Worm (Caenorhabditis elegans) whole organism, late embryonic: ENCODE measurements around the gene C15H9.2.

Source experiments
- F13H6.1 ChIP-seq: sonication (generic microtip); optimal IDR thresholded peaks from 2 replicates; lab custom pipeline; 2016; ENCODE audit warnings: missing genetic modification characterization, missing compliant biosample characterization
- T23F11.4 ChIP-seq: fragments of 200-800 bp; sonication (Bioruptor generic); optimal IDR thresholded peaks from 2 replicates; lab custom pipeline; 2018; ENCODE audit warnings: mild to moderate bottlenecking, missing genetic modification characterization, missing compliant biosample characterization
- Y22D7AL.16 ChIP-seq: sonication (generic microtip); optimal IDR thresholded peaks from 2 replicates; lab custom pipeline; 2016; ENCODE audit warnings: missing genetic modification characterization, missing compliant biosample characterization
- ahr-1 ChIP-seq: sonication (generic microtip); optimal IDR thresholded peaks from 2 replicates; lab custom pipeline; 2016; ENCODE audit warnings: missing genetic modification characterization, missing compliant biosample characterization
- ama-1 ChIP-seq: fragments of 150-350 bp; optimal IDR thresholded peaks from 2 replicates; lab custom pipeline; 2014
- ceh-14 ChIP-seq: sonication (generic microtip); optimal IDR thresholded peaks from 2 replicates; lab custom pipeline; 2016; ENCODE audit warnings: missing genotype, missing genetic modification characterization, missing compliant biosample characterization
- ceh-18 ChIP-seq: sonication (generic microtip); optimal IDR thresholded peaks from 2 replicates; lab custom pipeline; 2016; ENCODE audit warnings: missing genetic modification characterization, missing compliant biosample characterization
- ceh-19 ChIP-seq: fragments of 200-800 bp; sonication (Bioruptor generic); optimal IDR thresholded peaks from 2 replicates; lab custom pipeline; 2018; ENCODE audit warnings: mild to moderate bottlenecking, missing genetic modification characterization, missing compliant biosample characterization
- ceh-2 ChIP-seq: sonication (generic microtip); optimal IDR thresholded peaks from 2 replicates; lab custom pipeline; 2016; ENCODE audit warnings: missing genotype, missing genetic modification characterization, missing compliant biosample characterization
- ceh-22 ChIP-seq: sonication (generic microtip); optimal IDR thresholded peaks from 2 replicates; lab custom pipeline; 2017; ENCODE audit warnings: missing biosample characterization, missing genetic modification characterization
- ceh-24 ChIP-seq: sonication (generic microtip); optimal IDR thresholded peaks from 2 replicates; lab custom pipeline; 2016; ENCODE audit warnings: mild to moderate bottlenecking, missing genetic modification characterization, missing compliant biosample characterization
- ceh-30 ChIP-seq: fragments of 150-350 bp; optimal IDR thresholded peaks from 2 replicates; lab custom pipeline; 2014; ENCODE audit warnings: missing biosample characterization, missing genetic modification characterization
- ceh-31 ChIP-seq: sonication (generic microtip); optimal IDR thresholded peaks from 2 replicates; lab custom pipeline; 2016; ENCODE audit warnings: missing genetic modification characterization, missing compliant biosample characterization
- ceh-48 ChIP-seq: sonication (generic microtip); optimal IDR thresholded peaks from 2 replicates; lab custom pipeline; 2016; ENCODE audit warnings: missing genetic modification characterization, inconsistent platforms, missing compliant biosample characterization
- ceh-9 ChIP-seq: sonication (generic microtip); optimal IDR thresholded peaks from 2 replicates; lab custom pipeline; 2016; ENCODE audit warnings: mild to moderate bottlenecking, missing genetic modification characterization, inconsistent platforms, missing compliant biosample characterization
- dmd-4 ChIP-seq: sonication (generic microtip); optimal IDR thresholded peaks from 2 replicates; lab custom pipeline; 2016; ENCODE audit warnings: borderline replicate concordance, missing genetic modification characterization, missing compliant biosample characterization
- dve-1 ChIP-seq: sonication (generic microtip); optimal IDR thresholded peaks from 2 replicates; lab custom pipeline; 2017; ENCODE audit warnings: antibody characterized with exemption, mild to moderate bottlenecking, missing genetic modification characterization, missing compliant biosample characterization
- elt-2 ChIP-seq: sonication (generic microtip); optimal IDR thresholded peaks from 2 replicates; lab custom pipeline; 2016; ENCODE audit warnings: missing genetic modification reagents, missing genetic modification characterization, missing compliant biosample characterization
- elt-4 ChIP-seq: sonication (generic microtip); optimal IDR thresholded peaks from 2 replicates; lab custom pipeline; 2016; ENCODE audit warnings: missing genetic modification characterization, missing compliant biosample characterization
- ets-4 ChIP-seq: sonication (generic microtip); optimal IDR thresholded peaks from 2 replicates; lab custom pipeline; 2016; ENCODE audit warnings: missing genetic modification characterization, missing compliant biosample characterization
- fax-1 ChIP-seq: sonication (generic microtip); optimal IDR thresholded peaks from 2 replicates; lab custom pipeline; 2016; ENCODE audit warnings: missing genotype, missing genetic modification characterization, missing compliant biosample characterization
- fkh-10 ChIP-seq: fragments of 150-350 bp; optimal IDR thresholded peaks from 2 replicates; lab custom pipeline; 2014; ENCODE audit warnings: missing biosample characterization, missing genetic modification reagents, missing genetic modification characterization
- gmeb-2 ChIP-seq: sonication (generic microtip); optimal IDR thresholded peaks from 2 replicates; lab custom pipeline; 2016; ENCODE audit warnings: missing genetic modification characterization, inconsistent platforms, missing compliant biosample characterization
- hlh-30 ChIP-seq: sonication (generic microtip); optimal IDR thresholded peaks from 2 replicates; lab custom pipeline; 2017; ENCODE audit warnings: antibody characterized with exemption, missing genetic modification characterization, missing compliant biosample characterization; ENCODE audit not compliant: insufficient read depth
- hlh-6 ChIP-seq: sonication (generic microtip); optimal IDR thresholded peaks from 2 replicates; lab custom pipeline; 2016; ENCODE audit warnings: missing genotype, missing genetic modification characterization, missing compliant biosample characterization
- hlh-8 ChIP-seq: sonication (generic microtip); optimal IDR thresholded peaks from 2 replicates; lab custom pipeline; 2016; ENCODE audit warnings: missing genotype, missing genetic modification characterization, missing compliant biosample characterization
- lim-6 ChIP-seq: sonication (generic microtip); optimal IDR thresholded peaks from 2 replicates; lab custom pipeline; 2016; ENCODE audit warnings: missing genetic modification characterization, missing compliant biosample characterization
- lin-11 ChIP-seq: fragments of 200-800 bp; sonication (Bioruptor generic); optimal IDR thresholded peaks from 2 replicates; lab custom pipeline; 2018; ENCODE audit warnings: mild to moderate bottlenecking, missing genetic modification characterization, missing compliant biosample characterization
- mec-3 ChIP-seq: sonication (generic microtip); optimal IDR thresholded peaks from 2 replicates; lab custom pipeline; 2016; ENCODE audit warnings: borderline replicate concordance, missing genetic modification characterization, missing compliant biosample characterization
- nfya-1 ChIP-seq: sonication (generic microtip); optimal IDR thresholded peaks from 2 replicates; lab custom pipeline; 2017; ENCODE audit warnings: missing genetic modification characterization, mild to moderate bottlenecking, missing compliant biosample characterization, antibody characterized with exemption, moderate library complexity
- nhr-232 ChIP-seq: sonication (generic microtip); optimal IDR thresholded peaks from 2 replicates; lab custom pipeline; 2016; ENCODE audit warnings: missing genetic modification characterization, missing compliant biosample characterization
- odd-2 ChIP-seq: sonication (generic microtip); optimal IDR thresholded peaks from 2 replicates; lab custom pipeline; 2017; ENCODE audit warnings: antibody characterized with exemption, mild to moderate bottlenecking, missing genetic modification characterization, missing compliant biosample characterization
- pax-1 ChIP-seq: fragments of 150-350 bp; optimal IDR thresholded peaks from 2 replicates; lab custom pipeline; 2014; ENCODE audit warnings: missing biosample characterization, missing genetic modification characterization
- pha-2 ChIP-seq: sonication (generic microtip); optimal IDR thresholded peaks from 2 replicates; lab custom pipeline; 2017; ENCODE audit warnings: mild to moderate bottlenecking, missing genetic modification characterization, missing compliant biosample characterization
- ref-2 ChIP-seq: sonication (generic microtip); optimal IDR thresholded peaks from 2 replicates; lab custom pipeline; 2016; ENCODE audit warnings: missing genetic modification characterization, missing compliant biosample characterization
- rnt-1 ChIP-seq: sonication (generic microtip); optimal IDR thresholded peaks from 2 replicates; lab custom pipeline; 2016; ENCODE audit warnings: missing genetic modification characterization, missing compliant biosample characterization
- sox-2 ChIP-seq: fragments of 200-800 bp; sonication (Bioruptor generic); IDR thresholded peaks from 2 replicates; pipeline ENCODE4 v1.3.6; 2022; ENCODE audit warnings: missing genetic modification reagents, missing genetic modification characterization, missing compliant biosample characterization
- sox-4 ChIP-seq: sonication (generic microtip); optimal IDR thresholded peaks from 2 replicates; lab custom pipeline; 2017; ENCODE audit warnings: mild to moderate bottlenecking, missing genetic modification characterization, inconsistent platforms, missing compliant biosample characterization
- syd-9 ChIP-seq: sonication (generic microtip); optimal IDR thresholded peaks from 2 replicates; lab custom pipeline; 2016; ENCODE audit warnings: mild to moderate bottlenecking, missing genetic modification characterization, moderate library complexity, missing compliant biosample characterization
- tbx-2 ChIP-seq: sonication (generic microtip); optimal IDR thresholded peaks from 2 replicates; lab custom pipeline; 2016; ENCODE audit warnings: missing genetic modification characterization, missing compliant biosample characterization
- unc-42 ChIP-seq: sonication (generic microtip); optimal IDR thresholded peaks from 2 replicates; lab custom pipeline; 2016; ENCODE audit warnings: missing genotype, missing genetic modification characterization, missing compliant biosample characterization
- unc-55 ChIP-seq: sonication (generic microtip); optimal IDR thresholded peaks from 2 replicates; lab custom pipeline; 2017; ENCODE audit warnings: missing biosample characterization, missing genetic modification reagents, missing genetic modification characterization

The C15H9.2 gene

ce11 chrX:6107962-6108361 lies 10.4 kb upstream of the C15H9.2 start:
- TF ChIP-seq ref-2 (tag; lab: Kevin White, UChicago) (no peak), dve-1 (tag; lab: Kevin White, UChicago) (no peak), ceh-2 (tag; lab: Kevin White, UChicago) (no peak)
- TF ChIP-seq, all 69 proteins: peak for 0

- peak; percentile 48 for TF ChIP-seq elt-2 (tag; lab: Kevin White, UChicago)
- no peak for TF ChIP-seq Y22D7AL.16
- TF ChIP-seq mec-3 (tag; lab: Kevin White, UChicago) = no peak
- no peak for TF ChIP-seq lim-6 (tag; lab: Kevin White, UChicago)
- TF ChIP-seq sox-2 (GFP tag; lab: Robert Waterston, UW) = no peak
These were observed 9.0 kb upstream of the C15H9.2 start, which contains the start of gene kynu-1 for ce11 chrX:6109288-6109770. Gene kynu-1 (minus strand): TSS chrX:6109338.

- TF ChIP-seq elt-2 (tag; lab: Kevin White, UChicago) (peak; percentile 4), elt-4 (tag; lab: Kevin White, UChicago) (no peak)
These were observed 5.5 kb upstream of the C15H9.2 start, which contains the start of gene prx-3 for ce11 chrX:6112817-6113216. Gene prx-3 (minus strand): TSS chrX:6112917.

- TF ChIP-seq lim-6 (tag; lab: Kevin White, UChicago) (no peak), fkh-10 (GFP tag; lab: Kevin White, UChicago) (no peak), ahr-1 (tag; lab: Kevin White, UChicago) (no peak), syd-9 (tag; lab: Kevin White, UChicago) (no peak), hlh-8 (no peak), ceh-30 (no peak), nhr-232 (tag; lab: Kevin White, UChicago) (no peak), gmeb-2 (tag; lab: Kevin White, UChicago) (no peak), F13H6.1 (tag; lab: Kevin White, UChicago) (no peak)
These were observed 2.8 kb upstream of the C15H9.2 start, which contains the start of gene C15H9.3 for ce11 chrX:6115502-6115901. Gene C15H9.3 (plus strand): TSS chrX:6115802.

ce11 chrX:6121279-6121678 lies 3.0 kb downstream of the C15H9.2 start:
- TF ChIP-seq elt-4 (tag; lab: Kevin White, UChicago) = no peak
- no peak for TF ChIP-seq unc-42 (tag; lab: Kevin White, UChicago)
- TF ChIP-seq hlh-6 = no peak
- no peak for TF ChIP-seq mec-3 (tag; lab: Kevin White, UChicago)
- TF ChIP-seq sox-4 (tag; lab: Kevin White, UChicago) = no peak
- no peak for TF ChIP-seq ceh-24
- TF ChIP-seq odd-2 (tag; lab: Kevin White, UChicago) = no peak
- no peak for TF ChIP-seq dmd-4 (tag; lab: Kevin White, UChicago)
- no peak for TF ChIP-seq T23F11.4
- no peak for TF ChIP-seq F13H6.1 (tag; lab: Kevin White, UChicago)
- TF ChIP-seq ceh-22 (tag; lab: Kevin White, UChicago) = no peak

ce11 chrX:6122026-6122425 lies 3.7 kb downstream of the C15H9.2 start, which contains the start of gene nnt-1:
Gene nnt-1 (plus strand): TSS chrX:6122311.
- TF ChIP-seq ceh-24 (no peak), lin-11 (tag; lab: Kevin White, UChicago) (no peak), hlh-30 (tag; lab: Kevin White, UChicago) (peak; percentile 27)

ce11 chrX:6128225-6128686 lies 9.9 kb downstream of the C15H9.2 start, which contains the start of gene C15H9.9:
Gene C15H9.9 (minus strand): TSS chrX:6128275.
- TF ChIP-seq pha-2 (tag; lab: Kevin White, UChicago) (no peak), ceh-18 (peak; percentile 65), ceh-14 (tag; lab: Kevin White, UChicago) (no peak), ceh-31 (peak; percentile 69), ets-4 (no peak), ceh-19 (no peak), ama-1 (lab: Kevin White, UChicago) (no peak), unc-55 (peak; percentile 28), ceh-22 (tag; lab: Kevin White, UChicago) (no peak), ceh-48 (no peak), fax-1 (tag; lab: Kevin White, UChicago) (no peak), nfya-1 (tag; lab: Kevin White, UChicago) (no peak), rnt-1 (tag; lab: Kevin White, UChicago) (peak; percentile 17), pax-1 (tag; lab: Kevin White, UChicago) (no peak), tbx-2 (peak; percentile 12), ceh-9 (tag; lab: Kevin White, UChicago) (no peak)
